Fruit fly (Drosophila melanogaster) whole organism: ENCODE data around the gene PIG-B.

ENCODE experiments used
- Dll ChIP-seq: fragments of >200 bp; optimal IDR thresholded peaks from 2 replicates; lab custom pipeline; 2017
- pan ChIP-seq: fragments of >200 bp; optimal IDR thresholded peaks from 2 replicates; lab custom pipeline; 2017
- psq ChIP-seq: fragments of >200 bp; optimal IDR thresholded peaks from 2 replicates; lab custom pipeline; 2017

dm6 chr3L:3828111-3828510 is 17.0 kb downstream of the PIG-B start:
- TF ChIP-seq psq (lab: Kevin White, UChicago) (no peak), Dll (lab: Kevin White, UChicago) (no peak), pan (lab: Kevin White, UChicago) (no peak)
